Fruit fly (Drosophila melanogaster): ENCODE results near the gene CG1486.

Gene CG1486

dm6 chrX:21366311-21366990, 42.6 kb downstream of the CG1486 start (continued):
- TF ChIP-seq eg (GFP tag; IDR thresholded peaks at IDR 0.05) (peak; percentile 82), spab (GFP tag; optimal IDR thresholded peaks at IDR 0.05) (peak; percentile 63), CG1621 (tag; optimal IDR thresholded peaks at IDR 0.05) (peak; percentile 57), Met (GFP tag; optimal IDR thresholded peaks at IDR 0.05) (peak; percentile 56), CG6854 (GFP tag; optimal IDR thresholded peaks at IDR 0.05) (peak; percentile 62), net (GFP tag; optimal IDR thresholded peaks at IDR 0.05) (peak; percentile 84), CG6276 (GFP tag; optimal IDR thresholded peaks at IDR 0.05) (no peak), CG16779 (tag; optimal IDR thresholded peaks at IDR 0.05) (peak; percentile 81), OdsH (GFP tag; optimal IDR thresholded peaks at IDR 0.05) (peak; percentile 86)

- TF ChIP-seq achi (GFP tag; optimal IDR thresholded peaks at IDR 0.05) (peak; percentile 98), CG8319 (GFP tag; optimal IDR thresholded peaks at IDR 0.05) (peak; percentile 97), CG11294 (GFP tag; IDR thresholded peaks at IDR 0.05) (peak; percentile 96), Hr39 (GFP tag; optimal IDR thresholded peaks at IDR 0.05) (peak; percentile 98), Lpt (GFP tag; optimal IDR thresholded peaks at IDR 0.05) (peak; percentile 98), fd85E (GFP tag; optimal IDR thresholded peaks at IDR 0.05) (peak; percentile 89), esn (GFP tag; optimal IDR thresholded peaks at IDR 0.05) (peak; percentile 99), ss (GFP tag; optimal IDR thresholded peaks at IDR 0.05) (peak; percentile 99), CG4318 (GFP tag; optimal IDR thresholded peaks at IDR 0.05) (peak; percentile 99), Sox15 (GFP tag; optimal IDR thresholded peaks at IDR 0.05) (peak; percentile 97), spab (GFP tag; optimal IDR thresholded peaks at IDR 0.05) (peak; percentile 98), svp (GFP tag) (peak; percentile 99), Eip75B (GFP tag; optimal IDR thresholded peaks at IDR 0.05) (peak; percentile 99), CG6163 (GFP tag; IDR thresholded peaks at IDR 0.05) (peak; percentile 97), Sox14 (GFP tag; optimal IDR thresholded peaks at IDR 0.05) (peak; percentile 98), CG7368 (GFP tag; optimal IDR thresholded peaks at IDR 0.05) (peak; percentile 97), CG8632 (GFP tag; optimal IDR thresholded peaks at IDR 0.05) (peak; percentile 99), CG8119 (GFP tag; IDR thresholded peaks at IDR 0.05) (peak; percentile 99), CG31627 (GFP tag; optimal IDR thresholded peaks at IDR 0.05) (peak; percentile 98), dsx (GFP tag; optimal IDR thresholded peaks at IDR 0.05; ENCODE audit: poor library complexity, severe bottlenecking) (peak; percentile 97), CG1621 (tag; optimal IDR thresholded peaks at IDR 0.05) (peak; percentile 97), CG10669 (GFP tag; optimal IDR thresholded peaks at IDR 0.05) (peak; percentile 99), Hr38 (GFP tag; optimal IDR thresholded peaks at IDR 0.05) (peak; percentile 3), net (GFP tag; optimal IDR thresholded peaks at IDR 0.05) (peak; percentile 99), Ets96B (tag; optimal IDR thresholded peaks at IDR 0.05) (peak; percentile 97), Eip93F (GFP tag; optimal IDR thresholded peaks at IDR 0.05) (peak; percentile 96), topi (GFP tag; optimal IDR thresholded peaks at IDR 0.05) (peak; percentile 99), CG15336 (GFP tag; IDR thresholded peaks at IDR 0.05) (peak; percentile 98), vri (GFP tag; optimal IDR thresholded peaks at IDR 0.05) (peak; percentile 97), Smox (GFP tag; optimal IDR thresholded peaks at IDR 0.05) (peak; percentile 98), Ets21C (GFP tag; optimal IDR thresholded peaks at IDR 0.05) (peak; percentile 97), Met (GFP tag; optimal IDR thresholded peaks at IDR 0.05) (peak; percentile 98), CG11762 (GFP tag; optimal IDR thresholded peaks at IDR 0.05; ENCODE audit: insufficient read depth) (peak; percentile 98), Gug (GFP tag; IDR thresholded peaks at IDR 0.05) (peak; percentile 97), Blimp-1 (GFP tag; optimal IDR thresholded peaks at IDR 0.05) (peak; percentile 96), Hr4 (GFP tag; optimal IDR thresholded peaks at IDR 0.05) (peak; percentile 99), salr (GFP tag; optimal IDR thresholded peaks at IDR 0.05) (peak; percentile 96 to 98), CG6854 (GFP tag; optimal IDR thresholded peaks at IDR 0.05) (peak; percentile 98), pdm3 (GFP tag; optimal IDR thresholded peaks at IDR 0.05) (peak; percentile 99), CG6792 (GFP tag; optimal IDR thresholded peaks at IDR 0.05) (peak; percentile 99), CG34406 (GFP tag; optimal IDR thresholded peaks at IDR 0.05) (peak; percentile 98), lz (GFP tag; optimal IDR thresholded peaks at IDR 0.05) (peak; percentile 99), fkh (GFP tag; optimal IDR thresholded peaks at IDR 0.05) (peak; percentile 86)
Observed at dm6 chrX:21367363-21368072, 43.7 kb downstream of the CG1486 start.

Measured in whole organism, prepupa.